Worm (Caenorhabditis elegans) whole organism, mixed stage, embryonic: ENCODE data around the gene Y61A9LA.3.

Source experiments
- elt-1 ChIP-seq: sonication (generic microtip); optimal IDR thresholded peaks from 2 replicates; lab custom pipeline; 2017; ENCODE audit warnings: missing genetic modification characterization, mild to moderate bottlenecking, missing compliant biosample characterization, antibody characterized with exemption, moderate library complexity, borderline replicate concordance; ENCODE audit not compliant: insufficient read depth
- elt-3 ChIP-seq: fragments of 150-350 bp; optimal IDR thresholded peaks from 2 replicates; lab custom pipeline; 2014; ENCODE audit warnings: missing biosample characterization, missing genetic modification characterization
- hlh-1 ChIP-seq: fragments of 150-350 bp; optimal IDR thresholded peaks from 2 replicates; lab custom pipeline; 2014; ENCODE audit warnings: missing biosample characterization, missing genetic modification reagents, missing genetic modification characterization
- mep-1 ChIP-seq: fragments of 150-350 bp; optimal IDR thresholded peaks from 2 replicates; lab custom pipeline; 2017; ENCODE audit warnings: missing biosample characterization, missing genetic modification reagents, missing genetic modification characterization, inconsistent platforms
- nhr-12 ChIP-seq: fragments of 150-350 bp; optimal IDR thresholded peaks from 2 replicates; lab custom pipeline; 2014; ENCODE audit warnings: missing biosample characterization, missing genetic modification characterization
- nhr-237 ChIP-seq: fragments of 150-350 bp; optimal IDR thresholded peaks from 2 replicates; lab custom pipeline; 2014; ENCODE audit warnings: missing biosample characterization, missing genetic modification characterization
- pha-4 ChIP-seq: fragments of 150-350 bp; optimal IDR thresholded peaks from 2 replicates; lab custom pipeline; 2018; ENCODE audit warnings: missing biosample characterization, missing genetic modification reagents, missing genetic modification characterization
- snpc-4 ChIP-seq: fragments of 150-350 bp; optimal IDR thresholded peaks from 2 replicates; lab custom pipeline; 2014; ENCODE audit warnings: missing biosample characterization, missing genetic modification characterization
- sptf-1 ChIP-seq: sonication (generic microtip); optimal IDR thresholded peaks from 2 replicates; lab custom pipeline; 2017; ENCODE audit warnings: mild to moderate bottlenecking, missing genetic modification characterization, moderate library complexity, missing compliant biosample characterization
- unc-39 ChIP-seq: fragments of 150-350 bp; optimal IDR thresholded peaks from 2 replicates; lab custom pipeline; 2014; ENCODE audit warnings: missing biosample characterization, missing genetic modification characterization
- unc-62 ChIP-seq: fragments of 150-350 bp; optimal IDR thresholded peaks from 2 replicates; lab custom pipeline; 2014; ENCODE audit warnings: missing biosample characterization, missing genetic modification reagents, missing genetic modification characterization
- ztf-11 ChIP-seq: fragments of 150-350 bp; optimal IDR thresholded peaks from 2 replicates; lab custom pipeline; 2014; ENCODE audit warnings: missing biosample characterization, missing genetic modification characterization

DNA sequence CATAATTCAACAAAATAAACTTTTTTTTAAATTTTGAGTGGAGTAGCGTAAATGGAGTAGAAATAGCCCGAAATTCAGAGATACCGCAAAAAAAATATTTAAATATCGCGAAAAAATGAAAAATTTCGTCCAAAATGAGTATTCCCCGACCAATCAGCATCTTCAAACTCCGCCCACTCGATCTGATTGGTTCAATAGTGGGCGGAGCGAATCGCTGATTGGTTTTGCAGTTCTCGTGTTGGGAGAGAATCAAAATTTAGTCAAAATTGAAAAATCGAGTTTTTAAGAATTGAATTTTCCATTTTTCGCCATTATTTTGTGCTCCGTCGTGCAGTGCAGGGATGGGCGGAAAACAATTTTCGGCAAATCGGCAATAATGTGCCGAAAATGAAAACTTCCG, 4.5 kb downstream of the Y61A9LA.3 start:
- no peak for TF ChIP-seq elt-3
- no peak for TF ChIP-seq ztf-11 (tag; lab: Kevin White, UChicago)
- TF ChIP-seq sptf-1 (tag; lab: Kevin White, UChicago) = no peak
- no peak for TF ChIP-seq mep-1 (tag; lab: Kevin White, UChicago)
- TF ChIP-seq elt-1 (tag; lab: Kevin White, UChicago) = no peak
- no peak for TF ChIP-seq hlh-1 (tag; lab: Kevin White, UChicago)
- TF ChIP-seq snpc-4 (tag; lab: Kevin White, UChicago) = no peak
- no peak for TF ChIP-seq unc-62
- TF ChIP-seq pha-4 = no peak
- TF ChIP-seq nhr-12 = no peak
- TF ChIP-seq unc-39 (tag; lab: Kevin White, UChicago) = no peak
- no peak for TF ChIP-seq nhr-237 (tag; lab: Kevin White, UChicago)
